Worm (Caenorhabditis elegans) whole organism, L4 larva: Measurements from ENCODE around the gene best-2.

ENCODE experiments used
- D1046.2 ChIP-seq: fragments of 200-800 bp; sonication (Bioruptor generic); IDR thresholded peaks from 2 replicates; pipeline ENCODE4 v1.3.6; 2022; ENCODE audit warnings: missing genetic modification characterization, missing compliant biosample characterization
- F26F4.8 ChIP-seq: fragments of 200-800 bp; sonication (Bioruptor generic); conservative IDR thresholded peaks from 2 replicates; pipeline ENCODE4 v1.3.6; 2022; ENCODE audit warnings: missing genetic modification characterization, missing compliant biosample characterization
- T26A8.4 ChIP-seq: fragments of 200-800 bp; sonication (Bioruptor generic); IDR thresholded peaks from 2 replicates; pipeline ENCODE4 v1.3.6; 2022; ENCODE audit warnings: missing genetic modification characterization, missing compliant biosample characterization
- Y75B8A.6 ChIP-seq: fragments of 200-800 bp; sonication (Bioruptor generic); IDR thresholded peaks from 2 replicates; pipeline ENCODE4 v1.3.6; 2022; ENCODE audit warnings: missing genetic modification reagents, missing genetic modification characterization, missing compliant biosample characterization
- ZK337.2 ChIP-seq: fragments of 200-800 bp; sonication (Bioruptor generic); IDR thresholded peaks from 2 replicates; pipeline ENCODE4 v1.3.6; 2022; ENCODE audit warnings: missing genetic modification reagents, missing genetic modification characterization, missing compliant biosample characterization
- arid-1 ChIP-seq: fragments of 200-800 bp; sonication (Bioruptor generic); conservative IDR thresholded peaks from 2 replicates; pipeline ENCODE4 v1.3.6; 2022; ENCODE audit warnings: missing genetic modification reagents, missing genetic modification characterization, missing compliant biosample characterization
- ceh-82 ChIP-seq: sonication (generic microtip); optimal IDR thresholded peaks from 2 replicates; lab custom pipeline; 2017; ENCODE audit warnings: missing biosample characterization, missing genetic modification characterization
- daf-19 ChIP-seq: fragments of 200-800 bp; sonication (Bioruptor generic); conservative IDR thresholded peaks from 2 replicates; pipeline ENCODE4 v1.3.6; 2022; ENCODE audit warnings: missing genetic modification characterization, missing compliant biosample characterization
- egl-27 ChIP-seq: sonication (generic microtip); optimal IDR thresholded peaks from 3 replicates; lab custom pipeline; 2017; ENCODE audit warnings: missing biosample characterization, missing genetic modification reagents, missing genetic modification characterization
- egl-43 ChIP-seq: fragments of 200-800 bp; sonication (Bioruptor generic); IDR thresholded peaks from 2 replicates; pipeline ENCODE4 v1.3.6; 2022; ENCODE audit warnings: missing genetic modification reagents, missing genetic modification characterization, missing compliant biosample characterization
- hlh-11 ChIP-seq: fragments of 200-800 bp; sonication (Bioruptor generic); optimal IDR thresholded peaks from 2 replicates; lab custom pipeline; 2018; ENCODE audit warnings: mild to moderate bottlenecking, missing genetic modification characterization, missing compliant biosample characterization
- lin-1 ChIP-seq: fragments of 200-800 bp; sonication (Bioruptor generic); IDR thresholded peaks from 2 replicates; pipeline ENCODE4 v1.3.6; 2022; ENCODE audit warnings: missing genetic modification reagents, missing genetic modification characterization, missing compliant biosample characterization
- lin-38 ChIP-seq: fragments of 200-800 bp; sonication (Bioruptor generic); IDR thresholded peaks from 2 replicates; pipeline ENCODE4 v1.3.6; 2022; ENCODE audit warnings: missing genetic modification reagents, missing genetic modification characterization, missing compliant biosample characterization
- lsy-2 ChIP-seq, 2 experiments: fragments of 150-350 bp in 1 of 2; sonication (generic microtip) in 1 of 2; optimal IDR thresholded peaks; 2 replicates each; lab custom pipeline; 2014 to 2017; ENCODE audit warnings: missing biosample characterization in 2 of 2, missing genetic modification characterization in 2 of 2
- mxl-2 ChIP-seq: fragments of 200-800 bp; sonication (Bioruptor generic); conservative IDR thresholded peaks from 2 replicates; pipeline ENCODE4 v1.3.6; 2022; ENCODE audit warnings: missing genetic modification reagents, missing genetic modification characterization, missing compliant biosample characterization
- mxl-3 ChIP-seq: fragments of 200-800 bp; sonication (Bioruptor generic); optimal IDR thresholded peaks from 2 replicates; lab custom pipeline; 2018; ENCODE audit warnings: mild to moderate bottlenecking, missing genetic modification characterization, missing compliant biosample characterization
- nhr-11 ChIP-seq: fragments of 150-350 bp; optimal IDR thresholded peaks from 2 replicates; lab custom pipeline; 2014; ENCODE audit warnings: missing biosample characterization, missing genetic modification characterization
- nhr-25 ChIP-seq: sonication (generic microtip); optimal IDR thresholded peaks from 2 replicates; lab custom pipeline; 2017; ENCODE audit warnings: missing genetic modification characterization, mild to moderate bottlenecking, missing compliant biosample characterization, antibody characterized with exemption, moderate library complexity, borderline replicate concordance; ENCODE audit not compliant: insufficient read depth
- nhr-28 ChIP-seq: fragments of 150-350 bp; optimal IDR thresholded peaks from 2 replicates; lab custom pipeline; 2014; ENCODE audit warnings: missing biosample characterization, missing genetic modification characterization
- nhr-41 ChIP-seq: fragments of 200-800 bp; sonication (Bioruptor generic); IDR thresholded peaks from 2 replicates; pipeline ENCODE4 v1.3.6; 2022; ENCODE audit warnings: missing genetic modification reagents, missing genetic modification characterization, missing compliant biosample characterization
- nhr-6 ChIP-seq: fragments of 150-350 bp; optimal IDR thresholded peaks from 2 replicates; lab custom pipeline; 2014; ENCODE audit warnings: missing biosample characterization, missing genetic modification characterization
- pha-4 ChIP-seq, 2 experiments: fragments of 150-350 bp in 1 of 2; fragments of 200-800 bp in 1 of 2; sonication (Bioruptor generic) in 1 of 2; IDR thresholded peaks in 1 of 2; optimal IDR thresholded peaks in 1 of 2; 2 replicates each; pipeline versions ENCODE4 v1.3.6 to Lab custom; 2014 to 2022; ENCODE audit warnings: missing genetic modification characterization in 2 of 2, missing genetic modification reagents in 2 of 2, missing biosample characterization in 1 of 2, missing compliant biosample characterization in 1 of 2
- php-3 ChIP-seq: fragments of 200-800 bp; sonication (Bioruptor generic); IDR thresholded peaks from 2 replicates; pipeline ENCODE4 v1.3.6; 2022; ENCODE audit warnings: missing genetic modification reagents, missing genetic modification characterization, missing compliant biosample characterization
- set-16 ChIP-seq: fragments of 200-800 bp; sonication (Bioruptor generic); IDR thresholded peaks from 2 replicates; pipeline ENCODE4 v1.3.6; 2022; ENCODE audit warnings: missing genetic modification reagents, missing genetic modification characterization, missing compliant biosample characterization
- spr-3 ChIP-seq: fragments of 200-800 bp; sonication (Bioruptor generic); optimal IDR thresholded peaks from 2 replicates; lab custom pipeline; 2018; ENCODE audit warnings: mild to moderate bottlenecking, missing genetic modification characterization, missing compliant biosample characterization
- tra-1 ChIP-seq: fragments of 200-800 bp; sonication (Bioruptor generic); IDR thresholded peaks from 2 replicates; pipeline ENCODE4 v1.3.6; 2022; ENCODE audit warnings: missing genetic modification reagents, missing genetic modification characterization, missing compliant biosample characterization
- unc-62 ChIP-seq, 3 experiments: fragments of 150-350 bp in 1 of 3; sonication (generic microtip); optimal IDR thresholded peaks in 2 of 3; peaks in 1 of 3; 1 replicate in 1 of 3; 2 replicates in 2 of 3; lab custom pipeline; 2014 to 2017; ENCODE audit warnings: missing biosample characterization in 3 of 3, missing genetic modification characterization in 3 of 3, missing genetic modification reagents in 3 of 3, missing genotype in 1 of 3
- zag-1 ChIP-seq: fragments of 150-350 bp; optimal IDR thresholded peaks from 2 replicates; lab custom pipeline; 2014; ENCODE audit warnings: missing biosample characterization, missing genetic modification characterization
- zfp-3 ChIP-seq: fragments of 200-800 bp; sonication (Bioruptor generic); conservative IDR thresholded peaks from 2 replicates; pipeline ENCODE4 v1.3.6; 2022; ENCODE audit warnings: missing genetic modification reagents, missing genetic modification characterization, missing compliant biosample characterization
- zip-2 ChIP-seq: fragments of 150-350 bp; optimal IDR thresholded peaks from 2 replicates; lab custom pipeline; 2014; ENCODE audit warnings: missing biosample characterization, missing genetic modification characterization

best-2 gene

DNA sequence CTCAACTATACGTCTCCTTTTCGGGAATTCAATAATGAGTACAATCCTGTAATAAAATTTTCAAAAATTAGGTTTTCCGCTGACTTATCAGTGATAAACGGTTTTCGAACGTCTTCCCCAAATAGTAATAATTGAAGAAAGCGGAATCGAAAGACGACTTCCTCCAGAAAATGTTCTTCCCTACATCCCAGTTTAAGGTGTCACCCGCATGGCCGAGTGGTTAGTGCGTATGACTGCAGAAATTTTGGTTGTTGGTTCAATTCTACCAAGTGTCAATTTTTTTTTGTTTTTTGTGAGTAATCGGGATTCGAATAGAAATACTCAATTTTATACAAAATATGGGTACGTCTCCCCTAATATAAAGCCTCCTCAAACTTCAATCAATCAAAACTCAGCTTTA, 27.9 kb upstream of the best-2 start (continued):
- TF ChIP-seq lin-1 (GFP tag; lab: Robert Waterston, UW) (peak; percentile 56; the same call in 1 of the 2 replicates), php-3 (GFP tag; lab: Robert Waterston, UW) (0 out of 2 replicates have a peak, but pooled peaks have one; percentile 9), ZK337.2 (GFP tag; lab: Robert Waterston, UW) (0 out of 2 replicates have a peak, but pooled peaks have one; percentile 12), F26F4.8 (GFP tag; lab: Robert Waterston, UW) (peak; percentile 91), egl-43 (GFP tag; lab: Robert Waterston, UW) (peak; percentile 87), D1046.2 (GFP tag; lab: Robert Waterston, UW) (peak; percentile 44; the same call in 1 of the 2 replicates), lin-38 (GFP tag; lab: Robert Waterston, UW) (peak; percentile 76), tra-1 (GFP tag; lab: Robert Waterston, UW) (peak; percentile 47; the same call in 1 of the 2 replicates)
- TF ChIP-seq, all 104 proteins: peak for 29; not testable (repeated sequence) for 75

- TF ChIP-seq daf-19 (GFP tag; lab: Robert Waterston, UW) (no peak), egl-43 (GFP tag; lab: Robert Waterston, UW) (0 out of 2 replicates have a peak, but pooled peaks have one; percentile 33), pha-4 (GFP tag; IDR thresholded peaks at IDR 0.05; lab: Robert Waterston, UW) (0 out of 2 replicates have a peak, but pooled peaks have one; percentile 21), pha-4 (tag; optimal IDR thresholded peaks at IDR 0.05; lab: Kevin White, UChicago) (no peak)
- TF ChIP-seq, all 104 proteins: peak for 2
Observed at ce11 chrIV:13127720-13128119, 14.8 kb upstream of the best-2 start.

DNA sequence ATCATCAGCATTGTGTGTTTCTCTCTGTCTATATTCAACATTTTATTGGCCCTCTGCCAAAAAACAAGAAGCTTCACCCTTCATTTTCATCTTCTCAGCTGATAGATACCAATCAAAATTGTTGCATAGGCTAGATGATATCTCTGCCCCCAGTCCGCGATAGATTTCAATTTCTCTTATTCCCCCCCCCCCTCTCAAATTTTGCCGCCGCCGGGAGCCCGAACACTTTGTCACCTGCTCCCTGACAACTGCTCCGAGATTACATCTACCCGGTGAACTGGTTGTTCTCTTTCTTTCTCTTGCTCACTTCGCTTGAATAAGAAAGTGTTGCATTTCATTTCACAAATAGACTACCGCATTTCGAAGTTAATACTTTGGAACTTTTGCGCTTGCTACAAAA, 13.1 kb upstream of the best-2 start:
- TF ChIP-seq hlh-11 (tag; lab: Kevin White, UChicago), result peak; percentile 2
- TF ChIP-seq nhr-11 (tag; lab: Kevin White, UChicago), result peak; percentile 10
- no peak for TF ChIP-seq egl-43 (GFP tag; lab: Robert Waterston, UW)
- TF ChIP-seq lsy-2 (tag; optimal IDR thresholded peaks at IDR 0.05; lab: Kevin White, UChicago), result no peak
- TF ChIP-seq, all 104 proteins: peak for 2

DNA sequence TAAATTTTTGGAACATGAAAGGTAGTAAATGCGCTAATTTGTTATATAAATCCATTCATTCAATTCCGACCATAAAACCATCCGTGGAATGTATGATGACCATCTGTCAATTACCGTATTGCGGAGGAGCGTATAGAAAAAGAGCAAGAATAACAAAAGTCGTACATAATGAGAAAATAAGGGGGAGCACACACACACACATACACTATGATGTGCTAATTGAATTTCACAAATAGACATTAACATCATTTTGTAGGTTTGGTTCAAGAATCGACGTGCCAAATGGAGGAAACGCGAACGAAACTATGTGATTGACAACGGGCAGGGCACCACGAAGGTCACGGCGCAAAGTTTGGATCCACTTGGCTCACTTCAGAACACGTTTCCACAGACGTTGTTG, 8.5 kb upstream of the best-2 start:
- TF ChIP-seq nhr-25 (tag; lab: Kevin White, UChicago) (no peak), spr-3 (GFP tag; lab: Kevin White, UChicago) (no peak), mxl-3 (GFP tag; lab: Kevin White, UChicago) (no peak), ceh-82 (tag; lab: Kevin White, UChicago) (no peak), Y75B8A.6 (GFP tag; lab: Robert Waterston, UW) (no peak), zfp-3 (GFP tag; lab: Robert Waterston, UW) (no peak), nhr-41 (GFP tag; lab: Robert Waterston, UW) (no peak), zip-2 (tag; lab: Kevin White, UChicago) (no peak), zag-1 (tag; lab: Kevin White, UChicago) (no peak), T26A8.4 (GFP tag; lab: Robert Waterston, UW) (no peak)

DNA sequence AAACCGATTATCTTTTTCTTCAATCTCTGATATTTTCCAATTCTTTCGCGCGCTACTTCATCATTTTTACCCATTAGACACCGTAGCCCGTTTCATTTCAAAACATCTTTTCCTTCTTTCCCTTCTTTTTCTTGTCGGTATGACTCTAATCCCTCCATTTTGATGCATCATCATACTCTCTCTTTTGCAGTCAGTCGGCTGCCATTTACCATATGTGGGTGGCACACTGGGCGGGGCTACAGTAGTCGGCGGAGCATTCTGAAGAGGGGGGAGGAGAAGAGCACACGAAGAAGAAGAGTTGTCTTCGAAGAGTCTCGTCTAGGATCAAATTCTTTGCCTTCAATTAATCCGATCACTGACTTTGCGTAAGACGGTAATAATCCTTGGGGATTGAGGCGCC, 5.9 kb upstream of the best-2 start, which contains the start of gene unc-30:
TSS of gene unc-30 (plus strand) at position 184 of the 400 bp plus-strand sequence.
- TF ChIP-seq unc-62 (GFP tag; optimal IDR thresholded peaks at IDR 0.05 in 1 of 2; lab: Kevin White, UChicago) (peak in 1 of 2 experiments; percentile 49), unc-62 (tag; optimal IDR thresholded peaks at IDR 0.05; lab: Kevin White, UChicago) (no peak), tra-1 (GFP tag; lab: Robert Waterston, UW) (no peak), lsy-2 (tag; optimal IDR thresholded peaks at IDR 0.05; lab: Kevin White, UChicago) (peak in 1 of 2 experiments; percentile 6)
- TF ChIP-seq, all 104 proteins: peak for 2

DNA sequence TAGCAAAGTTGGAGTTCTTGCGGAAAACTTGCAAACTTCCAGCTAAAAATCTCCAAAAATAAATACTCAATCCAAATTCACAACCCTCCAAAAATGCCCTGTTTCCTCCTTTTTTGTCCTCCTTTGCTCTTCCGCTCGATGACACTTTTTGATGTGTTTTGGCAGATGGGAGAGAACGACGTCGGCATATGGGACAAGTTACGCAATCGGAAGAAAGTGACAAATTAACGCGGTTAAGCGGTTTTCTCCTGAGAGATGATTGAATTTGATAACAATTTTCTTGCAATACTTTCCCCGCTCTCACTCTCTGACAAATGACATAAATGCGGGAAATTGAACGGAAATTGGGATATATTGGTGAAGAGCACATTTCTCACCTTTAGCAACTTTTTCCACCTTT, 3.8 kb upstream of the best-2 start:
- TF ChIP-seq nhr-6, result no peak
- no peak for TF ChIP-seq mxl-2 (GFP tag; lab: Robert Waterston, UW)
- no peak for TF ChIP-seq egl-27 (tag; lab: Kevin White, UChicago)
- TF ChIP-seq nhr-28 (tag; lab: Kevin White, UChicago), result no peak
- no peak for TF ChIP-seq arid-1 (GFP tag; lab: Robert Waterston, UW)
- no peak for TF ChIP-seq set-16
- no peak for TF ChIP-seq pha-4 (GFP tag; IDR thresholded peaks at IDR 0.05; lab: Robert Waterston, UW)
- TF ChIP-seq pha-4 (tag; optimal IDR thresholded peaks at IDR 0.05; lab: Kevin White, UChicago), result no peak
- no peak for TF ChIP-seq zip-2 (tag; lab: Kevin White, UChicago)
- no peak for TF ChIP-seq php-3 (GFP tag; lab: Robert Waterston, UW)
- TF ChIP-seq zag-1 (tag; lab: Kevin White, UChicago), result no peak
- TF ChIP-seq, all 104 proteins: peak for 0
